Worm (Caenorhabditis elegans): ENCODE measurements around the gene F29A7.3.
A peak's percentile ranks its signal among the peaks of the same experiment; 100 is the strongest.

F29A7.3 gene

DNA sequence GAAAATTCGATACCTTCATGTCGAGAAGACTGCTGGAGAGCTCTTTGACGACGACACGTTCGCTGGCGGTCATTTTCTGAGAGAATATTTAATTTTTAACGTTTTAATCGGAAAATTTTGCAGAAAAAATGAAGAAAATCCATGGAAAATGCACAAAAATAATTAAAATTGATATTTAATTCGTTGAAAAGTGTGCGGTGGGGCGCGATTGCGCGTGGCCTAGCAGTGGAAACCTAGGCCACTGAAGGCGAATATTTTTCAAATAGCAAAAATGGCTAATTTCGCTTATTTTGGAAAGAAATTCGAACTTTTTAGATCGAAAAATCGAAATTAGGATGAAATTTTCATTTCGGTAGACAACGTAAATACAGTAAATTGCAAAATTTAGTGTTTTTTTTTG is 563 bp upstream of the F29A7.3 start, which contains the start of gene F29A7.6:
Gene F29A7.6 (minus strand): TSS at position 76 of the 400 bp plus-strand sequence.
- TF ChIP-seq ham-2 (GFP tag; optimal IDR thresholded peaks at IDR 0.05), result peak; percentile 46
- no peak for TF ChIP-seq zip-8 (tag; optimal IDR thresholded peaks at IDR 0.05)
- TF ChIP-seq nhr-12 (tag; optimal IDR thresholded peaks at IDR 0.05), result no peak
- TF ChIP-seq nhr-2 (tag; optimal IDR thresholded peaks at IDR 0.05), result no peak
- TF ChIP-seq ceh-39 (tag; optimal IDR thresholded peaks at IDR 0.05), result no peak
- TF ChIP-seq ceh-83 (GFP tag; optimal IDR thresholded peaks at IDR 0.05), result no peak
- TF ChIP-seq lin-32 (GFP tag; optimal IDR thresholded peaks at IDR 0.05), result no peak
- TF ChIP-seq unc-62 (GFP tag; optimal IDR thresholded peaks at IDR 0.05), result no peak
- no peak for TF ChIP-seq sem-2 (GFP tag; optimal IDR thresholded peaks at IDR 0.05)
- TF ChIP-seq sptf-1 (tag; optimal IDR thresholded peaks at IDR 0.05), result peak; percentile 65
- no peak for TF ChIP-seq bed-3 (GFP tag; optimal IDR thresholded peaks at IDR 0.05)
- TF ChIP-seq nhr-237 (tag; optimal IDR thresholded peaks at IDR 0.05), result no peak
- TF ChIP-seq M03D4.4 (tag; optimal IDR thresholded peaks at IDR 0.05), result peak; percentile 20
- peak; percentile 2 for TF ChIP-seq hlh-1 (tag; optimal IDR thresholded peaks at IDR 0.05)
- peak; percentile 74 for TF ChIP-seq ces-1 (GFP tag; optimal IDR thresholded peaks at IDR 0.05)
- TF ChIP-seq mep-1 (tag; optimal IDR thresholded peaks at IDR 0.05), result peak; percentile 36
- no peak for TF ChIP-seq mab-5 (tag; optimal IDR thresholded peaks at IDR 0.05)
- TF ChIP-seq pha-4 (tag; optimal IDR thresholded peaks at IDR 0.05), result peak; percentile 18
- no peak for TF ChIP-seq nhr-76 (tag; optimal IDR thresholded peaks at IDR 0.05)
- TF ChIP-seq lin-13 (tag; optimal IDR thresholded peaks at IDR 0.05), result peak; percentile 51
- no peak for TF ChIP-seq elt-1 (tag; optimal IDR thresholded peaks at IDR 0.05; ENCODE audit: borderline replicate concordance, insufficient read depth)
- no peak for TF ChIP-seq unc-120 (tag; optimal IDR thresholded peaks at IDR 0.05; ENCODE audit: poor library complexity, severe bottlenecking)

DNA sequence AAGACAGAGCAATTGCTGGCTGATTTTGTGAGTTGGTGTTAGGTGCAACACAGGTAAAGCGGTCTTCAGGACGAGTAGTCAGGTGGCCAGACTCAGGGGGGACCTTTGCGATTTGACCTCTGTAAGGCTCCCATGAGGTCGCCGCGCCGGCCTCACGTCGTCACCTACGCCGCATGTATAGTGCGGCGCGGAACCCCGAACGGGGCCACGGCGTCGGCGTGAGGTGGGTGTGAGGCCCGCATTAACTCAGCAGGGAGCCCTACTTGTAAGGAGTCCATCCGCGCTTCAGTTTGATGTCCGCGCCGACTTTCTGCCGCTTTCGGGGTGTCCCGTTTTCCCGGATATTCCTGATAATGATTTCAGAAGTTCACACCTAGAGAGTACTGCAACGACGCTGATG is 1.5 kb downstream of the F29A7.3 start:
- TF ChIP-seq sptf-1 (tag; optimal IDR thresholded peaks at IDR 0.05) (no peak), unc-39 (tag; optimal IDR thresholded peaks at IDR 0.05) (no peak), mls-2 (tag; optimal IDR thresholded peaks at IDR 0.05) (no peak), cnd-1 (tag; optimal IDR thresholded peaks at IDR 0.05) (no peak), mep-1 (tag; optimal IDR thresholded peaks at IDR 0.05) (no peak), flh-1 (GFP tag; optimal IDR thresholded peaks at IDR 0.05) (no peak)

DNA sequence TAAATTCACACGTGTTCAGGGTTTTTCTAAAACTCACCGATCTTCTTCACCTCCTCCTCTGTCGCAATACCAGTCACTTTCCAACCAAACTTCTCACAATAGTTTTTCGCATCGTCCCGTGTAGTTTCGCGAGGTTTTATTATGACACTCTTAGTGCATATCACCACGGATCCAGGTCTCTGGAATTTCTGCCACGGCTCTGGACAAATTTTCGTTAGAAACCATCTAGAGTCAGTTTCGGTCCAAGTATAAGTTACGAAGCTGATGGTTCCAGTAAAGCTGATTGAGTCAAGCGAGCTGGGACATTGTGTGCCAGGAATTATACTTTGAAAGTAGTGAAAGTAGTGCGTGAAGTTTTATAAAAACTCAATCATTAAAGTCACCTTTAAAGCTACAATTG is 3.3 kb downstream of the F29A7.3 start:
- TF ChIP-seq flh-1 (GFP tag; optimal IDR thresholded peaks at IDR 0.05) (no peak), unc-62 (GFP tag; optimal IDR thresholded peaks at IDR 0.05) (no peak), nhr-12 (tag; optimal IDR thresholded peaks at IDR 0.05) (no peak), tbx-8 (GFP tag; optimal IDR thresholded peaks at IDR 0.05) (no peak), snpc-4 (tag; optimal IDR thresholded peaks at IDR 0.05) (no peak), elt-3 (tag; optimal IDR thresholded peaks at IDR 0.05) (no peak), pha-4 (tag; optimal IDR thresholded peaks at IDR 0.05) (no peak), cnd-1 (tag; optimal IDR thresholded peaks at IDR 0.05) (no peak)

DNA sequence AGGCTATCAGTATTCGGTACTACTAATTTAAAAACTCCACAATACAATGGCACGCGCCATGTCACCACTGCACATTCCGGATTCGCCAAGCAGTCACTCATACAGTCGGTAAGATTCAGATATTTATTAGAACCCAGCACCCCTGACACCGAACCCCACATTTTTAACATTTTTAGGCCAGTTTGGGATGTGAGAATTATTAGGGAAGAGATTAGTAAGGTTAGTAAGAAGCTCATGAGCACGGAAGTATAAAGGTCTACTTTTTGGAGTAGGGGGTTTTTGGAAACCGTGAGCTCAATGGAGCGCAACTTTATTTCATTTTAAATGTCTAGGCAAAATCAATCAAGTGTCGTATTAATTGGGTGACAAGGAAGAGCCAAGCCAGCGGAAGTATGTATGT is 4.9 kb downstream of the F29A7.3 start, which contains the start of gene F29A7.8:
Gene F29A7.8 (minus strand): TSS at position 101 of the 400 bp plus-strand sequence.
- TF ChIP-seq lin-13 (tag; optimal IDR thresholded peaks at IDR 0.05), result no peak
- TF ChIP-seq lin-32 (GFP tag; optimal IDR thresholded peaks at IDR 0.05), result no peak

DNA sequence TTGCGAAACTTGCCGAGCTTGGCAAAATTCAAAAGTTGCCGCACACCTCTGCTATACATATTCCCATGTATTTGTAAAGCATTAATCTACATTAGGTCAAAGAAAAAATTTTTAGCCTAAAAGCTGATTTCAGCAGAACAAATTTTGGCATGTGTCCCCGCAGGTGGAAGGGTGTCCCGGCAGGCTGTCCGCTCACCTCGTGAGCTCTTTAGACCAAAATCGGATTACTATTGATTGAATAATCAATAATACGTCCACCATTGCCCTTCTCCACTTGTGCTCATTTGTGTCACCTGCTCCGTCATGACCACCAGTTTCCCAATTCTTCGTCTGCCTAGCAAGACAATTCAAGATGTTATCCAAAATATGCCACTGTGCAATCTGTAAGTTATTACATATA is 5.4 kb downstream of the F29A7.3 start, which contains the start of gene fbxb-107:
Gene fbxb-107 (plus strand): TSS at position 297 of the 400 bp plus-strand sequence.
- no peak for TF ChIP-seq nhr-2 (tag; optimal IDR thresholded peaks at IDR 0.05)
- peak; percentile 99 for TF ChIP-seq ceh-39 (tag; optimal IDR thresholded peaks at IDR 0.05)

DNA sequence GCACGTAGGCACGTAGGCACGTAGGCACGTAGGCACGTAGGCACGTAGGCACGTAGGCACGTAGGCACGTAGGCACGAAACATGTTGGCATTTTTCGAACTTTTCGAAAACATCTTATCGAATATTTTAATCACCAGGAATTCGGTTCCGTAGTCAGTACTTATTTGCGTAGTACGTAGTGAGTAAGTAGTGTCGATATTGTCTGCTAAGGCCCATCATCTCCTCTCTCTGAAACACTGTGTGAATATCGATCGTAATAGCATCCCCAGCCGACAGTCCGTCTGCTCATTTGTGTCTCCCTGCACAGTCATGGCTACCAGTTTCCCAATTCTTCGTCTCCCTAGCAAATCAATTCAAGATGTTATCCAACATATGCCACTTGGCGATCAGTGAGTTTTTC is 9.0 kb downstream of the F29A7.3 start, which contains the start of gene fbxb-106:
Gene fbxb-106 (plus strand): TSS at position 301 of the 400 bp plus-strand sequence.
- TF ChIP-seq nhr-237 (tag; optimal IDR thresholded peaks at IDR 0.05), result no peak

DNA sequence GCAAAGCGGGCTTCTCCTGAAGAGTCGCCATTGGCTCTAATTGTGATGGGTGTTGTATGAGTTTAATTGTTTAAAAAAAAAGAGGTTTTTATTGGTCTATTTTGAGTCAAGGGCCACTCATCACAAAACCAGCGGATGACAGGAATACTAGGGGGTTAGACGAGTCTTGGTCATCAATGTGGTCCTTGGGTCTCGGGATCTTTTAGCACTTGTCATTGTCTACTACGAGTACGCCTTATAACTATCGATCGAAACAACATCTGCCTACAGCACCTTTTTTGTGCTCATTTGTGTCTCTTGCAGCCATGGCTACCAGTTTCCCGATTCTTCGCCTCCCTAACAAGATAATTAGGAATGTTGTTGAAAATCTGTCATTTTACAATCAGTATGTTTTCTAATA is 11.6 kb downstream of the F29A7.3 start, which contains the start of gene fbxb-108:
Gene fbxb-108 (plus strand): TSS at position 301 of the 400 bp plus-strand sequence.
- no peak for TF ChIP-seq elt-1 (tag; optimal IDR thresholded peaks at IDR 0.05; ENCODE audit: borderline replicate concordance, insufficient read depth)
- no peak for TF ChIP-seq sem-2 (GFP tag; optimal IDR thresholded peaks at IDR 0.05)
- no peak for TF ChIP-seq ceh-83 (GFP tag; optimal IDR thresholded peaks at IDR 0.05)
- no peak for TF ChIP-seq ceh-43 (GFP tag; optimal IDR thresholded peaks at IDR 0.05)
- TF ChIP-seq lsy-2 (tag; optimal IDR thresholded peaks at IDR 0.05), result no peak
- no peak for TF ChIP-seq hlh-1 (tag; optimal IDR thresholded peaks at IDR 0.05)
- no peak for TF ChIP-seq tbx-8 (GFP tag; optimal IDR thresholded peaks at IDR 0.05)
- no peak for TF ChIP-seq ham-2 (GFP tag; optimal IDR thresholded peaks at IDR 0.05)
- no peak for TF ChIP-seq pha-4 (tag; optimal IDR thresholded peaks at IDR 0.05)
- no peak for TF ChIP-seq cnd-1 (tag; optimal IDR thresholded peaks at IDR 0.05)
- TF ChIP-seq M03D4.4 (tag; optimal IDR thresholded peaks at IDR 0.05), result no peak
- TF ChIP-seq lin-13 (tag; optimal IDR thresholded peaks at IDR 0.05), result no peak
- no peak for TF ChIP-seq sptf-1 (tag; optimal IDR thresholded peaks at IDR 0.05)
- TF ChIP-seq snpc-4 (tag; optimal IDR thresholded peaks at IDR 0.05), result no peak
- TF ChIP-seq unc-39 (tag; optimal IDR thresholded peaks at IDR 0.05), result no peak
